Fruit fly (Drosophila melanogaster): ENCODE measurements around the gene CG7523.

CG7523 gene

dm6 chr3R:17619726-17620282, 50.9 kb downstream of the CG7523 start (continued):
- TF ChIP-seq crp (GFP tag; optimal IDR thresholded peaks at IDR 0.05) = no peak
- TF ChIP-seq CG6254 (GFP tag; optimal IDR thresholded peaks at IDR 0.05) = no peak
- TF ChIP-seq lola (GFP tag; optimal IDR thresholded peaks at IDR 0.05) = no peak
- no peak for TF ChIP-seq Nf-YA (GFP tag; IDR thresholded peaks at IDR 0.05)
- no peak for TF ChIP-seq da (GFP tag; optimal IDR thresholded peaks at IDR 0.05)
- no peak for TF ChIP-seq wdn (GFP tag; IDR thresholded peaks at IDR 0.05)
- TF ChIP-seq H15 (GFP tag; IDR thresholded peaks at IDR 0.05) = no peak
- TF ChIP-seq CG7556 (GFP tag; optimal IDR thresholded peaks at IDR 0.05) = no peak
- no peak for TF ChIP-seq Mrtf (GFP tag; IDR thresholded peaks at IDR 0.05)
- peak in 1 of 2 experiments; percentile 41 for TF ChIP-seq Eip74EF (GFP tag; optimal IDR thresholded peaks at IDR 0.05)
- no peak for TF ChIP-seq Side (GFP tag; optimal IDR thresholded peaks at IDR 0.05)
- no peak for TF ChIP-seq lilli (GFP tag; optimal IDR thresholded peaks at IDR 0.05)
- no peak for TF ChIP-seq NK7.1 (GFP tag; optimal IDR thresholded peaks at IDR 0.05)
- no peak for TF ChIP-seq fru (optimal IDR thresholded peaks at IDR 0.05)
- no peak for TF ChIP-seq CG10462 (GFP tag; optimal IDR thresholded peaks at IDR 0.05)
- no peak for TF ChIP-seq CG4730 (GFP tag; IDR thresholded peaks at IDR 0.05)
- no peak for TF ChIP-seq CG9215 (GFP tag; IDR thresholded peaks at IDR 0.05)
- TF ChIP-seq odd (GFP tag; optimal IDR thresholded peaks at IDR 0.05) = no peak
- TF ChIP-seq Hand (GFP tag; optimal IDR thresholded peaks at IDR 0.05) = no peak
- no peak for TF ChIP-seq GATAe (GFP tag; conservative IDR thresholded peaks at IDR 0.05)
- TF ChIP-seq tap (tag; optimal IDR thresholded peaks at IDR 0.05) = peak; percentile 29
- TF ChIP-seq CkIIα-i1 (GFP tag; IDR thresholded peaks at IDR 0.05) = no peak
- peak; percentile 24 for TF ChIP-seq CG33557 (GFP tag; optimal IDR thresholded peaks at IDR 0.05)
- TF ChIP-seq sob (GFP tag; IDR thresholded peaks at IDR 0.05) = no peak
- peak; percentile 49 for TF ChIP-seq CG18262 (tag; optimal IDR thresholded peaks at IDR 0.05)
- no peak for TF ChIP-seq HmgZ (tag; optimal IDR thresholded peaks at IDR 0.05)
- no peak for TF ChIP-seq CG7271 (tag; optimal IDR thresholded peaks at IDR 0.05)
- TF ChIP-seq lbe (GFP tag; optimal IDR thresholded peaks at IDR 0.05) = no peak
- no peak for TF ChIP-seq Sry-β (GFP tag; optimal IDR thresholded peaks at IDR 0.05)
- TF ChIP-seq CG14710 (tag; optimal IDR thresholded peaks at IDR 0.05) = no peak
- no peak for TF ChIP-seq run (tag; optimal IDR thresholded peaks at IDR 0.05)
- TF ChIP-seq HLH54F (GFP tag; optimal IDR thresholded peaks at IDR 0.05) = no peak
- TF ChIP-seq ap (GFP tag; IDR thresholded peaks at IDR 0.05) = no peak
- TF ChIP-seq Rfx (GFP tag; IDR thresholded peaks at IDR 0.05) = no peak
- TF ChIP-seq CoRest (tag; optimal IDR thresholded peaks at IDR 0.05) = no peak
- TF ChIP-seq CG30403 (GFP tag; optimal IDR thresholded peaks at IDR 0.05) = no peak
- no peak for TF ChIP-seq Max (GFP tag; optimal IDR thresholded peaks at IDR 0.05)
- no peak for TF ChIP-seq cad (GFP tag; optimal IDR thresholded peaks at IDR 0.05)
- no peak for TF ChIP-seq CG4820 (GFP tag; optimal IDR thresholded peaks at IDR 0.05)
- no peak for TF ChIP-seq Adf1 (GFP tag; IDR thresholded peaks at IDR 0.05)
- TF ChIP-seq twi (tag; optimal IDR thresholded peaks at IDR 0.05) = no peak
- TF ChIP-seq CG12391 (tag; optimal IDR thresholded peaks at IDR 0.05) = no peak
- TF ChIP-seq Usf (GFP tag; optimal IDR thresholded peaks at IDR 0.05) = no peak
- TF ChIP-seq abd-A (tag; optimal IDR thresholded peaks at IDR 0.05) = no peak
- no peak for TF ChIP-seq otp (GFP tag; IDR thresholded peaks at IDR 0.05)
- TF ChIP-seq Hr39 (optimal IDR thresholded peaks at IDR 0.05) = no peak
- no peak for TF ChIP-seq chif (GFP tag; optimal IDR thresholded peaks at IDR 0.05)
- peak; percentile 57 for TF ChIP-seq CG8924 (tag; optimal IDR thresholded peaks at IDR 0.05)
- TF ChIP-seq bab2 (GFP tag; optimal IDR thresholded peaks at IDR 0.05) = no peak
- no peak for TF ChIP-seq croc (GFP tag; conservative IDR thresholded peaks at IDR 0.05)
- peak; percentile 8 for TF ChIP-seq CG15696 (tag; optimal IDR thresholded peaks at IDR 0.05)
- TF ChIP-seq dmrt99B (tag; optimal IDR thresholded peaks at IDR 0.05) = peak; percentile 48
